Worm (Caenorhabditis elegans): ENCODE measurements around the gene flp-5.

Gene flp-5

DNA sequence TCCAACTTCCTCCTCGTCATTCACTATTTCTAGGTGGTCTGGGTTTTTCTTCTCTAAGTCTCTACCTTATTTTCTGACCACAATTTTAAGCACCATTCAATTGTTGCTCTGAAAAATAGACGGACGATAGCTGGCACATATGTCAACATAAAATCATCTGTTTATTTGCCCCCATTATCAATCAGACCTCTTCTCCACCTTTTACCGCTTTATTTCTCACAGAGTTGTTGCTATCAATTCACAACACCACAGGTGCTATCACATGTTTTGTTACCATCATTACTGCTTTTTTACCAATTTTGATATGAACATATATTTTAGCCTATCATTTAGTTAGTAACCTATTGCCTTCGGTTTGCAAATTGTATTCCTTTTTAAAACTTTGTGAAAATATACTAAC, 35.3 kb upstream of the flp-5 start:
- TF ChIP-seq hlh-15 (tag; optimal IDR thresholded peaks at IDR 0.05) (no peak), elt-2 (tag; optimal IDR thresholded peaks at IDR 0.05) (peak; percentile 55)

DNA sequence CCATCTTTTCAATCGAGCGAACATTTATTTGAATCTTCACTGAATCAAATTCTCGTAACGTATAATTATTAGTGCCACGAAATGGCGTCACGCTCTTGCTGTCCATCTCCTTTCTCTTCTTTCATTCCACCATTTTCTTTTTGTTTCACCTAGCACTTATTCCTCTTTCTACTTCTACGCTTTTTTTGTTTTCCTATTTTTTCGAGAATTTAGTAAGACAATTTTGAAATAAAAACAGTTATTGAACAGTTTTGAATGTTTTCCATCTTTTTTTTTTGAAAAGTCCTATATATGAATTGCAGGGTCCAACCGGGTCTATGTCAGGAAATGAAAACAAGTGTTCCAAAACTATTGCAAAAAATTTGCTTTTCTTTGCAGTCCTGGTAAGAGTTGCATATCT, 33.0 kb upstream of the flp-5 start, which contains the start of gene T01B10.5:
Gene T01B10.5 (plus strand): TSS at position 301 of the 400 bp plus-strand sequence.
- TF ChIP-seq sdc-2 (tag; optimal IDR thresholded peaks at IDR 0.05) (no peak), hlh-13 (GFP tag; optimal IDR thresholded peaks at IDR 0.05) (no peak), odd-2 (tag; optimal IDR thresholded peaks at IDR 0.05) (no peak), eyg-1 (tag; optimal IDR thresholded peaks at IDR 0.05) (no peak), ttx-3 (tag; optimal IDR thresholded peaks at IDR 0.05) (no peak), fax-1 (tag; optimal IDR thresholded peaks at IDR 0.05) (no peak), nfya-1 (tag; optimal IDR thresholded peaks at IDR 0.05) (no peak), dve-1 (tag; optimal IDR thresholded peaks at IDR 0.05) (no peak)

DNA sequence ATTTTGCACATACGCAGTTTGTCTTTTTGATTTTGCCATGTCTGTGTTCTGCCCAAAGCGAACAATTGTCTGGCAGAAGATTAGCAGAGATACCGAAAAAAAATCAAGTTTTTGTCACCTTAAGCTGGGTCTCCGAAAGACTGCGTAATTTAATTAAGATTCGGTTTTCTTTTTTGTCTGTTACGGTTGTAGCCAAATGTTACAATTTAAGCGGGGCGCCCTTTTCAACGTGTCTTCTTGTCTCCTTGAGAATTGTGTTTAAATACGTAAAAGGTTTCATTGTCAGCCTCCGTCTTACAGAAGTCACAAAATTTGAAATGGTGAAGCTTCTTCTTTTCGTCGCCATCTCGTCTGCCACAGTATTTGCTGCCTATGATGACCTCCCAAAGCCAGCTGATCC, 28.3 kb upstream of the flp-5 start, which contains the start of gene grd-14:
Gene grd-14 (plus strand): TSS at position 301 of the 400 bp plus-strand sequence.
- no peak for TF ChIP-seq dmd-4 (tag; optimal IDR thresholded peaks at IDR 0.05; ENCODE audit: borderline replicate concordance)
- no peak for TF ChIP-seq tbx-7 (tag; optimal IDR thresholded peaks at IDR 0.05)
- TF ChIP-seq fkh-6 (tag; optimal IDR thresholded peaks at IDR 0.05): no peak
- no peak for TF ChIP-seq pha-2 (tag; optimal IDR thresholded peaks at IDR 0.05)
- no peak for TF ChIP-seq C08G9.2 (tag; optimal IDR thresholded peaks at IDR 0.05)
- TF ChIP-seq nfya-1 (tag; optimal IDR thresholded peaks at IDR 0.05): no peak
- TF ChIP-seq ceh-6 (GFP tag; optimal IDR thresholded peaks at IDR 0.05): no peak
- no peak for TF ChIP-seq ahr-1 (tag; optimal IDR thresholded peaks at IDR 0.05)
- no peak for TF ChIP-seq sox-2 (GFP tag; IDR thresholded peaks at IDR 0.05)
- no peak for TF ChIP-seq unc-42 (tag; optimal IDR thresholded peaks at IDR 0.05)
- no peak for TF ChIP-seq ceh-30 (tag; optimal IDR thresholded peaks at IDR 0.05)
- TF ChIP-seq mec-3 (tag; optimal IDR thresholded peaks at IDR 0.05; ENCODE audit: borderline replicate concordance): no peak
- no peak for TF ChIP-seq fkh-10 (GFP tag; optimal IDR thresholded peaks at IDR 0.05)

DNA sequence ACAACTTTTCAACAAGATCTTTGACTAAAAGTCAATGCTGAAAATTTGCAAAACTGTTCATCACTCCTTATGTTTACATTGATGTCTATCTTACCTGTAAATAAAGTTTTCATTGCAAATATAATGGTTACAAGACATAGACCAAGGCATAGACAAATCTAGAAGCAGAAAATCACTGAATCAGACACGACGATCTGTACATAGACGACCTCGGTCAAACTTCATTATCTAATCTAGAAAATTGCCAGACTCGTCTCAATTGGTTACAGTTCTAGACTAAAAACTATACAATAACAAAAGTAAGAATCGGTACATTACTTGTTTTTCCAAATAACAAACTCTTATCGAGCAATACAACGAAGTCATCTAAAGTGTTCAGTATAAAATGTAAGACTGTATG, 27.1 kb upstream of the flp-5 start, which contains the start of gene grd-4:
Gene grd-4 (plus strand): TSS at position 301 of the 400 bp plus-strand sequence.
- no peak for TF ChIP-seq ceh-19 (GFP tag; optimal IDR thresholded peaks at IDR 0.05)
- TF ChIP-seq ceh-6 (GFP tag; optimal IDR thresholded peaks at IDR 0.05): no peak
- TF ChIP-seq unc-3 (GFP tag; conservative IDR thresholded peaks at IDR 0.05): no peak
- no peak for TF ChIP-seq unc-3 (tag; optimal IDR thresholded peaks at IDR 0.05)
- no peak for TF ChIP-seq npax-4 (tag; optimal IDR thresholded peaks at IDR 0.05)
- TF ChIP-seq hlh-30 (tag; optimal IDR thresholded peaks at IDR 0.05; ENCODE audit: insufficient read depth): no peak

- TF ChIP-seq ceh-45 (GFP tag; IDR thresholded peaks at IDR 0.05): no peak
- no peak for TF ChIP-seq nfya-1 (tag; optimal IDR thresholded peaks at IDR 0.05)
- no peak for TF ChIP-seq ceh-22 (tag; optimal IDR thresholded peaks at IDR 0.05)
- TF ChIP-seq nhr-232 (tag; optimal IDR thresholded peaks at IDR 0.05): no peak
- no peak for TF ChIP-seq F13H6.1 (tag; optimal IDR thresholded peaks at IDR 0.05)
- no peak for TF ChIP-seq tbx-7 (tag; optimal IDR thresholded peaks at IDR 0.05)
- TF ChIP-seq fkh-10 (GFP tag; optimal IDR thresholded peaks at IDR 0.05): no peak
- TF ChIP-seq unc-86 (tag; optimal IDR thresholded peaks at IDR 0.05): no peak
- no peak for TF ChIP-seq ref-2 (tag; optimal IDR thresholded peaks at IDR 0.05)
- TF ChIP-seq lim-6 (tag; optimal IDR thresholded peaks at IDR 0.05): no peak
Observed at ce11 chrX:8504207-8504606, 23.8 kb upstream of the flp-5 start.

ce11 chrX:8507053-8507452, 21.0 kb upstream of the flp-5 start:
- TF ChIP-seq unc-86 (tag; optimal IDR thresholded peaks at IDR 0.05) (no peak), sdc-2 (tag; optimal IDR thresholded peaks at IDR 0.05) (no peak), lin-11 (tag; optimal IDR thresholded peaks at IDR 0.05) (no peak), dmd-4 (tag; optimal IDR thresholded peaks at IDR 0.05; ENCODE audit: borderline replicate concordance) (no peak), hlh-15 (tag; optimal IDR thresholded peaks at IDR 0.05) (no peak), ceh-31 (tag; optimal IDR thresholded peaks at IDR 0.05) (no peak), ceh-48 (tag; optimal IDR thresholded peaks at IDR 0.05) (no peak), nhr-11 (tag; optimal IDR thresholded peaks at IDR 0.05) (no peak), sox-2 (GFP tag; IDR thresholded peaks at IDR 0.05) (no peak), lim-6 (tag; optimal IDR thresholded peaks at IDR 0.05) (no peak), pag-3 (tag; optimal IDR thresholded peaks at IDR 0.05; ENCODE audit: borderline replicate concordance) (no peak), dve-1 (tag; optimal IDR thresholded peaks at IDR 0.05) (no peak)
